Worm (Caenorhabditis elegans) whole organism, L4 larva: ENCODE data around the gene F36H5.13.

Experiments
- D1046.2 ChIP-seq: fragments of 200-800 bp; sonication (Bioruptor generic); IDR thresholded peaks from 2 replicates; pipeline ENCODE4 v1.3.6; 2022; ENCODE audit warnings: missing genetic modification characterization, missing compliant biosample characterization
- F26F4.8 ChIP-seq: fragments of 200-800 bp; sonication (Bioruptor generic); conservative IDR thresholded peaks from 2 replicates; pipeline ENCODE4 v1.3.6; 2022; ENCODE audit warnings: missing genetic modification characterization, missing compliant biosample characterization
- F37D6.2 ChIP-seq: sonication (generic microtip); optimal IDR thresholded peaks from 2 replicates; lab custom pipeline; 2016; ENCODE audit warnings: mild to moderate bottlenecking, missing genetic modification characterization, missing compliant biosample characterization
- F49E8.2 ChIP-seq: sonication (generic microtip); optimal IDR thresholded peaks from 2 replicates; lab custom pipeline; 2016; ENCODE audit warnings: missing compliant biosample characterization, mild to moderate bottlenecking, missing genetic modification characterization, borderline replicate concordance
- T20F7.1 ChIP-seq: fragments of 200-800 bp; sonication (Bioruptor generic); optimal IDR thresholded peaks from 2 replicates; lab custom pipeline; 2018; ENCODE audit warnings: mild to moderate bottlenecking, missing genetic modification characterization, missing compliant biosample characterization
- T26A8.4 ChIP-seq: fragments of 200-800 bp; sonication (Bioruptor generic); IDR thresholded peaks from 2 replicates; pipeline ENCODE4 v1.3.6; 2022; ENCODE audit warnings: missing genetic modification characterization, missing compliant biosample characterization
- ZK546.5 ChIP-seq, 2 experiments: sonication (generic microtip); optimal IDR thresholded peaks; 2 replicates each; lab custom pipeline; 2017; ENCODE audit warnings: missing biosample characterization in 2 of 2, missing genetic modification characterization in 2 of 2
- arid-1 ChIP-seq: fragments of 200-800 bp; sonication (Bioruptor generic); conservative IDR thresholded peaks from 2 replicates; pipeline ENCODE4 v1.3.6; 2022; ENCODE audit warnings: missing genetic modification reagents, missing genetic modification characterization, missing compliant biosample characterization
- ceh-28 ChIP-seq: fragments of 150-350 bp; optimal IDR thresholded peaks from 2 replicates; lab custom pipeline; 2014; ENCODE audit warnings: missing biosample characterization, missing genetic modification reagents, missing genetic modification characterization
- ceh-44 ChIP-seq: fragments of 200-800 bp; sonication (Bioruptor generic); IDR thresholded peaks from 2 replicates; pipeline ENCODE4 v1.3.6; 2022; ENCODE audit warnings: missing genetic modification reagents, missing genetic modification characterization, missing compliant biosample characterization
- ctbp-1 ChIP-seq: fragments of 200-800 bp; sonication (Bioruptor generic); IDR thresholded peaks from 2 replicates; pipeline ENCODE4 v1.3.6; 2022; ENCODE audit warnings: missing genetic modification reagents, missing genetic modification characterization, missing compliant biosample characterization
- daf-19 ChIP-seq: fragments of 200-800 bp; sonication (Bioruptor generic); conservative IDR thresholded peaks from 2 replicates; pipeline ENCODE4 v1.3.6; 2022; ENCODE audit warnings: missing genetic modification characterization, missing compliant biosample characterization
- daf-8 ChIP-seq: fragments of 200-800 bp; sonication (Bioruptor generic); IDR thresholded peaks from 2 replicates; pipeline ENCODE4 v1.3.6; 2022; ENCODE audit warnings: missing genetic modification characterization, missing compliant biosample characterization
- dmd-6 ChIP-seq: fragments of 200-800 bp; sonication (Bioruptor generic); IDR thresholded peaks from 2 replicates; pipeline ENCODE4 v1.3.6; 2022; ENCODE audit warnings: missing genetic modification reagents, missing genetic modification characterization, missing compliant biosample characterization
- dmd-9 ChIP-seq: fragments of 200-800 bp; sonication (Bioruptor generic); IDR thresholded peaks from 2 replicates; pipeline ENCODE4 v1.3.6; 2022; ENCODE audit warnings: missing genetic modification reagents, missing genetic modification characterization, missing compliant biosample characterization
- dve-1 ChIP-seq: sonication (generic microtip); optimal IDR thresholded peaks from 2 replicates; lab custom pipeline; 2017; ENCODE audit warnings: antibody characterized with exemption, mild to moderate bottlenecking, missing genetic modification characterization, missing compliant biosample characterization; ENCODE audit not compliant: insufficient read depth
- fos-1 ChIP-seq: fragments of 150-350 bp; optimal IDR thresholded peaks from 2 replicates; lab custom pipeline; 2014; ENCODE audit warnings: missing biosample characterization, missing genetic modification characterization
- gei-8 ChIP-seq: fragments of 200-800 bp; sonication (Bioruptor generic); optimal IDR thresholded peaks from 2 replicates; lab custom pipeline; 2018; ENCODE audit warnings: mild to moderate bottlenecking, missing genetic modification characterization, missing compliant biosample characterization
- hlh-11 ChIP-seq: fragments of 200-800 bp; sonication (Bioruptor generic); optimal IDR thresholded peaks from 2 replicates; lab custom pipeline; 2018; ENCODE audit warnings: mild to moderate bottlenecking, missing genetic modification characterization, missing compliant biosample characterization
- hlh-30 ChIP-seq: sonication (generic microtip); optimal IDR thresholded peaks from 2 replicates; lab custom pipeline; 2017; ENCODE audit warnings: antibody characterized with exemption, mild to moderate bottlenecking, missing genetic modification characterization, missing compliant biosample characterization; ENCODE audit not compliant: insufficient read depth
- hmg-1.1 ChIP-seq: fragments of 200-800 bp; sonication (Bioruptor generic); IDR thresholded peaks from 2 replicates; pipeline ENCODE4 v1.3.6; 2022; ENCODE audit warnings: missing genetic modification reagents, missing genetic modification characterization, missing compliant biosample characterization
- lin-1 ChIP-seq: fragments of 200-800 bp; sonication (Bioruptor generic); IDR thresholded peaks from 2 replicates; pipeline ENCODE4 v1.3.6; 2022; ENCODE audit warnings: missing genetic modification reagents, missing genetic modification characterization, missing compliant biosample characterization
- lin-29 ChIP-seq: fragments of 200-800 bp; sonication (Bioruptor generic); IDR thresholded peaks from 2 replicates; pipeline ENCODE4 v1.3.6; 2022; ENCODE audit warnings: missing genetic modification reagents, missing genetic modification characterization, missing compliant biosample characterization
- lir-3 ChIP-seq: sonication (generic microtip); optimal IDR thresholded peaks from 2 replicates; lab custom pipeline; 2016; ENCODE audit warnings: mild to moderate bottlenecking, missing genetic modification characterization, missing compliant biosample characterization
- lsy-2 ChIP-seq, 2 experiments: fragments of 150-350 bp in 1 of 2; sonication (generic microtip) in 1 of 2; optimal IDR thresholded peaks; 2 replicates each; lab custom pipeline; 2014 to 2017; ENCODE audit warnings: missing biosample characterization in 2 of 2, missing genetic modification characterization in 2 of 2
- madf-9 ChIP-seq: fragments of 200-800 bp; sonication (Bioruptor generic); conservative IDR thresholded peaks from 2 replicates; pipeline ENCODE4 v1.3.6; 2022; ENCODE audit warnings: missing genetic modification reagents, missing genetic modification characterization, missing compliant biosample characterization
- mdt-29 ChIP-seq: fragments of 200-800 bp; sonication (Bioruptor generic); IDR thresholded peaks from 2 replicates; pipeline ENCODE4 v1.3.6; 2022; ENCODE audit warnings: missing genetic modification reagents, missing genetic modification characterization, missing compliant biosample characterization
- mep-1 ChIP-seq: fragments of 150-350 bp; sonication (generic microtip); optimal IDR thresholded peaks from 3 replicates; lab custom pipeline; 2014; ENCODE audit warnings: missing biosample characterization, missing genetic modification characterization
- nhr-25 ChIP-seq: sonication (generic microtip); optimal IDR thresholded peaks from 2 replicates; lab custom pipeline; 2017; ENCODE audit warnings: missing genetic modification characterization, mild to moderate bottlenecking, missing compliant biosample characterization, antibody characterized with exemption, moderate library complexity, borderline replicate concordance; ENCODE audit not compliant: insufficient read depth
- nhr-28 ChIP-seq: fragments of 150-350 bp; optimal IDR thresholded peaks from 2 replicates; lab custom pipeline; 2014; ENCODE audit warnings: missing biosample characterization, missing genetic modification characterization
- php-3 ChIP-seq: fragments of 200-800 bp; sonication (Bioruptor generic); IDR thresholded peaks from 2 replicates; pipeline ENCODE4 v1.3.6; 2022; ENCODE audit warnings: missing genetic modification reagents, missing genetic modification characterization, missing compliant biosample characterization
- pqm-1 ChIP-seq: sonication (generic microtip); optimal IDR thresholded peaks from 2 replicates; lab custom pipeline; 2017; ENCODE audit warnings: missing biosample characterization, missing genetic modification characterization
- rbr-2 ChIP-seq: sonication (generic microtip); optimal IDR thresholded peaks from 2 replicates; lab custom pipeline; 2016; ENCODE audit warnings: missing genotype, missing genetic modification characterization, missing compliant biosample characterization
- saeg-2 ChIP-seq: fragments of 200-800 bp; sonication (Bioruptor generic); IDR thresholded peaks from 2 replicates; pipeline ENCODE4 v1.3.6; 2022; ENCODE audit warnings: missing genetic modification reagents, missing genetic modification characterization, missing compliant biosample characterization
- set-16 ChIP-seq: fragments of 200-800 bp; sonication (Bioruptor generic); IDR thresholded peaks from 2 replicates; pipeline ENCODE4 v1.3.6; 2022; ENCODE audit warnings: missing genetic modification reagents, missing genetic modification characterization, missing compliant biosample characterization
- spr-3 ChIP-seq: fragments of 200-800 bp; sonication (Bioruptor generic); optimal IDR thresholded peaks from 2 replicates; lab custom pipeline; 2018; ENCODE audit warnings: mild to moderate bottlenecking, missing genetic modification characterization, missing compliant biosample characterization
- tag-97 ChIP-seq: fragments of 200-800 bp; sonication (Bioruptor generic); IDR thresholded peaks from 2 replicates; pipeline ENCODE4 v1.3.6; 2022; ENCODE audit warnings: missing genetic modification characterization, missing compliant biosample characterization
- zag-1 ChIP-seq: fragments of 150-350 bp; optimal IDR thresholded peaks from 2 replicates; lab custom pipeline; 2014; ENCODE audit warnings: missing biosample characterization, missing genetic modification characterization
- zfp-2 ChIP-seq: sonication (generic microtip); optimal IDR thresholded peaks from 2 replicates; lab custom pipeline; 2016; ENCODE audit warnings: mild to moderate bottlenecking, missing genetic modification characterization, missing compliant biosample characterization
- zip-2 ChIP-seq: fragments of 150-350 bp; optimal IDR thresholded peaks from 2 replicates; lab custom pipeline; 2014; ENCODE audit warnings: missing biosample characterization, missing genetic modification characterization

F36H5.13 gene

DNA sequence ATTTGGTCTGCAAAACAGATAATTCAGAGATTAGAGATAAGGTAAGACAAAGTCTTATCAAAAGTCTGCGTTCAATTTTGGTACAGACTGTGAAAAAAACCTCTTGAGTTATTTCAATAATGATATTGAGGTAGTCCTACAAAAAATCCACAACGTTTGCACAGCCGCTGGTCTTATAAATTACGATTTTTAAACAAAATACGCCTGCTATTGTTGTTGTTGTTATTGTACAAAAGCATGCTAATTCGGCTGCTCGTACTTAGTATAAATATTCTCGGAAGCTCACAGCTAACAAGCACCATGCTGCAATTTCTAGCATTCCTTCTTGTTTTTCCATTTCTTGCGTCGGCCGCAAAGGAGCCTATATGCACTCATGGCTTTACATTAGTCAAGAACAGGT, 6.1 kb downstream of the F36H5.13 start, which contains the start of gene clec-19:
clec-19 (plus strand) TSS at position 301 of the 400 bp plus-strand sequence.
- TF ChIP-seq zag-1 (no peak), T26A8.4 (GFP tag; lab: Robert Waterston, UW) (no peak), F37D6.2 (tag; lab: Kevin White, UChicago) (no peak), php-3 (GFP tag; lab: Robert Waterston, UW) (no peak), hmg-1.1 (no peak), dmd-6 (GFP tag; lab: Robert Waterston, UW) (no peak), lir-3 (tag; lab: Kevin White, UChicago) (no peak), zfp-2 (tag; lab: Kevin White, UChicago) (no peak), set-16 (GFP tag; lab: Robert Waterston, UW) (no peak), fos-1 (tag; lab: Kevin White, UChicago) (no peak), gei-8 (GFP tag; lab: Kevin White, UChicago) (no peak), ZK546.5 (tag; optimal IDR thresholded peaks at IDR 0.05; lab: Kevin White, UChicago) (no peak)

DNA sequence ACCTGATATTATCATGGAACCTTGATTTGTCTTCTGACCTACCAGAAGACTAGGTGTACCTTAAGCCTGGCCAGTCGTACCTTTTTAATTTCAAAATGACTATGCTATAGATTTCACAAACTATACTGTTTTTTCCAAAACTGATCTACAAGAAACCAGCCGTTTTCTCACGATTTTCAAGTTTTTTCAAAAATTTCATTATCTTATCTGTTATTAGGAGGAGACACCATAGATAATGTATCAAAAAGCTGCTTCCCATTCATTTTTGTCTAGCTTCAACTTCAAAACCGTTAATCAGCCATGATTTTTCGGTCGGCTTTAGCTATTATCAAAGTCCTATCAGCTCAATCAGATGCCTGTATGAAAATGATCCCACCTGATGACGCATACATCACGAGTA, 7.8 kb downstream of the F36H5.13 start, which contains the start of gene F36H5.12:
F36H5.12 (plus strand) TSS at position 301 of the 400 bp plus-strand sequence.
- TF ChIP-seq lin-1 (GFP tag; lab: Robert Waterston, UW) (no peak), hlh-30 (tag; lab: Kevin White, UChicago) (no peak), zfp-2 (tag; lab: Kevin White, UChicago) (no peak), tag-97 (GFP tag; lab: Robert Waterston, UW) (no peak), daf-19 (GFP tag; lab: Robert Waterston, UW) (no peak), F49E8.2 (tag; lab: Kevin White, UChicago) (no peak), daf-8 (GFP tag; lab: Robert Waterston, UW) (no peak), hmg-1.1 (no peak), dve-1 (tag; lab: Kevin White, UChicago) (no peak), madf-9 (GFP tag; lab: Robert Waterston, UW) (no peak), dmd-9 (no peak), spr-3 (GFP tag; lab: Kevin White, UChicago) (no peak), lin-29 (no peak), nhr-25 (tag; lab: Kevin White, UChicago) (no peak), mdt-29 (GFP tag; lab: Robert Waterston, UW) (no peak), arid-1 (GFP tag; lab: Robert Waterston, UW) (no peak), rbr-2 (tag; lab: Kevin White, UChicago) (no peak), mep-1 (no peak), zip-2 (no peak)

DNA sequence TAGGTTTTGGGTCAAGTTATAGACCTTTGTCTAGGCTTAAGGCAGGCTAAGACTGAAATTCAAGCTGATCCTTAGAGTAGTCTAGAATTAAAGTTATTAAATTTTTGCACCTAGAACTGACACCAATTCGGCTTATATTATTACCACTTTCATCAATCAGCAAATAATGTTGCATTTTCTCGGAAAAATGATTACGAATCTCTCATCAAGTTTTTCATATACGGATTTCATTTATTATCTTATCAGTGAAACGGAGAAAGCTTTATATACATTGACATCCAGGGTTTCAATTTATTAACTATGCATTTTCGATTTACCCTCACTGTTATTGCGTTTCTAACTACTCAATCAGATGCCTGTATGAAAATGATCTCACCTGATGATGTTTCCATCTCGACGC, 9.1 kb downstream of the F36H5.13 start, which contains the start of gene K07G6.1:
K07G6.1 (plus strand) TSS at position 301 of the 400 bp plus-strand sequence.
- TF ChIP-seq lsy-2 (tag; optimal IDR thresholded peaks at IDR 0.05; lab: Kevin White, UChicago) (no peak), F26F4.8 (GFP tag; lab: Robert Waterston, UW) (no peak), daf-8 (GFP tag; lab: Robert Waterston, UW) (no peak), saeg-2 (GFP tag; lab: Robert Waterston, UW) (no peak), ctbp-1 (no peak), T20F7.1 (GFP tag; lab: Kevin White, UChicago) (no peak), ceh-44 (GFP tag; lab: Robert Waterston, UW) (no peak), mdt-29 (GFP tag; lab: Robert Waterston, UW) (no peak), nhr-28 (no peak), nhr-25 (tag; lab: Kevin White, UChicago) (no peak), D1046.2 (GFP tag; lab: Robert Waterston, UW) (no peak), set-16 (GFP tag; lab: Robert Waterston, UW) (no peak), ceh-28 (tag; lab: Kevin White, UChicago) (no peak), hlh-11 (no peak), pqm-1 (tag; lab: Kevin White, UChicago) (no peak)
